Worm (Caenorhabditis elegans) whole organism, mixed stage, embryonic: Measurements from ENCODE around the gene pxn-1.
"Not testable (repeated sequence)": the region's sequence is repeated elsewhere in the genome, so short reads cannot be mapped to it uniquely, and the experiment has no call there.

Experiments used
- bed-3 ChIP-seq: fragments of 200-800 bp; sonication (Bioruptor generic); optimal IDR thresholded peaks from 3 replicates; lab custom pipeline; 2018; ENCODE audit warnings: mild to moderate bottlenecking, missing genetic modification characterization, moderate library complexity, missing compliant biosample characterization
- blmp-1 ChIP-seq: fragments of 150-350 bp; optimal IDR thresholded peaks from 2 replicates; lab custom pipeline; 2014; ENCODE audit warnings: missing biosample characterization, missing genetic modification characterization
- ceh-43 ChIP-seq: fragments of 200-800 bp; sonication (Bioruptor generic); optimal IDR thresholded peaks from 2 replicates; lab custom pipeline; 2018; ENCODE audit warnings: mild to moderate bottlenecking, missing genetic modification characterization, moderate library complexity, missing compliant biosample characterization
- ceh-83 ChIP-seq: fragments of 200-800 bp; sonication (Bioruptor generic); optimal IDR thresholded peaks from 2 replicates; lab custom pipeline; 2018; ENCODE audit warnings: mild to moderate bottlenecking, missing genetic modification characterization, missing compliant biosample characterization
- cnd-1 ChIP-seq: fragments of 200-800 bp; sonication (Bioruptor generic); optimal IDR thresholded peaks from 2 replicates; lab custom pipeline; 2018; ENCODE audit warnings: mild to moderate bottlenecking, missing genetic modification characterization, missing compliant biosample characterization
- elt-1 ChIP-seq: sonication (generic microtip); optimal IDR thresholded peaks from 2 replicates; lab custom pipeline; 2017; ENCODE audit warnings: missing genetic modification characterization, mild to moderate bottlenecking, missing compliant biosample characterization, antibody characterized with exemption, moderate library complexity, borderline replicate concordance; ENCODE audit not compliant: insufficient read depth
- elt-3 ChIP-seq: fragments of 150-350 bp; optimal IDR thresholded peaks from 2 replicates; lab custom pipeline; 2014; ENCODE audit warnings: missing biosample characterization, missing genetic modification characterization
- flh-1 ChIP-seq: fragments of 200-800 bp; sonication (Bioruptor generic); optimal IDR thresholded peaks from 2 replicates; lab custom pipeline; 2018; ENCODE audit warnings: mild to moderate bottlenecking, missing genetic modification characterization, moderate library complexity, missing compliant biosample characterization
- ham-2 ChIP-seq: fragments of 200-800 bp; sonication (Bioruptor generic); optimal IDR thresholded peaks from 2 replicates; lab custom pipeline; 2018; ENCODE audit warnings: mild to moderate bottlenecking, missing genetic modification characterization, missing compliant biosample characterization
- hlh-1 ChIP-seq: fragments of 150-350 bp; optimal IDR thresholded peaks from 2 replicates; lab custom pipeline; 2014; ENCODE audit warnings: missing biosample characterization, missing genetic modification reagents, missing genetic modification characterization
- lin-13 ChIP-seq: fragments of 150-350 bp; optimal IDR thresholded peaks from 2 replicates; lab custom pipeline; 2014; ENCODE audit warnings: missing biosample characterization, missing genetic modification characterization
- lin-32 ChIP-seq: fragments of 200-800 bp; sonication (Bioruptor generic); optimal IDR thresholded peaks from 2 replicates; lab custom pipeline; 2018; ENCODE audit warnings: mild to moderate bottlenecking, missing genetic modification characterization, missing compliant biosample characterization
- lsy-2 ChIP-seq: fragments of 150-350 bp; optimal IDR thresholded peaks from 2 replicates; lab custom pipeline; 2014; ENCODE audit warnings: missing biosample characterization, missing genetic modification characterization
- mab-5 ChIP-seq: fragments of 150-350 bp; optimal IDR thresholded peaks from 2 replicates; lab custom pipeline; 2014; ENCODE audit warnings: missing biosample characterization, missing genetic modification characterization
- mls-2 ChIP-seq: sonication (generic microtip); optimal IDR thresholded peaks from 2 replicates; lab custom pipeline; 2016; ENCODE audit warnings: mild to moderate bottlenecking, missing genetic modification characterization, moderate library complexity, missing compliant biosample characterization
- nhr-2 ChIP-seq: fragments of 150-350 bp; optimal IDR thresholded peaks from 2 replicates; lab custom pipeline; 2014; ENCODE audit warnings: missing biosample characterization, missing genetic modification characterization
- nhr-237 ChIP-seq: fragments of 150-350 bp; optimal IDR thresholded peaks from 2 replicates; lab custom pipeline; 2014; ENCODE audit warnings: missing biosample characterization, missing genetic modification characterization
- nhr-28 ChIP-seq: fragments of 150-350 bp; optimal IDR thresholded peaks from 2 replicates; lab custom pipeline; 2014; ENCODE audit warnings: missing biosample characterization, missing genetic modification characterization
- nhr-76 ChIP-seq: sonication (generic microtip); optimal IDR thresholded peaks from 2 replicates; lab custom pipeline; 2017; ENCODE audit warnings: missing biosample characterization, missing genetic modification characterization
- sem-2 ChIP-seq: fragments of 200-800 bp; sonication (Bioruptor generic); optimal IDR thresholded peaks from 2 replicates; lab custom pipeline; 2018; ENCODE audit warnings: mild to moderate bottlenecking, missing genetic modification characterization, missing compliant biosample characterization
- snpc-4 ChIP-seq: fragments of 150-350 bp; optimal IDR thresholded peaks from 2 replicates; lab custom pipeline; 2014; ENCODE audit warnings: missing biosample characterization, missing genetic modification characterization
- sptf-1 ChIP-seq: sonication (generic microtip); optimal IDR thresholded peaks from 2 replicates; lab custom pipeline; 2017; ENCODE audit warnings: mild to moderate bottlenecking, missing genetic modification characterization, moderate library complexity, missing compliant biosample characterization
- tbx-8 ChIP-seq: fragments of 200-800 bp; sonication (Bioruptor generic); optimal IDR thresholded peaks from 2 replicates; lab custom pipeline; 2018; ENCODE audit warnings: mild to moderate bottlenecking, missing genetic modification characterization, moderate library complexity, missing compliant biosample characterization
- unc-120 ChIP-seq: sonication (generic microtip); optimal IDR thresholded peaks from 2 replicates; lab custom pipeline; 2017; ENCODE audit warnings: missing genetic modification characterization, missing compliant biosample characterization; ENCODE audit not compliant: poor library complexity, severe bottlenecking
- unc-39 ChIP-seq: fragments of 150-350 bp; optimal IDR thresholded peaks from 2 replicates; lab custom pipeline; 2014; ENCODE audit warnings: missing biosample characterization, missing genetic modification characterization
- unc-62 ChIP-seq: fragments of 150-350 bp; optimal IDR thresholded peaks from 2 replicates; lab custom pipeline; 2014; ENCODE audit warnings: missing biosample characterization, missing genetic modification reagents, missing genetic modification characterization
- zip-8 ChIP-seq: fragments of 150-350 bp; optimal IDR thresholded peaks from 2 replicates; lab custom pipeline; 2014; ENCODE audit warnings: missing biosample characterization, missing genetic modification characterization
- ztf-11 ChIP-seq: fragments of 150-350 bp; optimal IDR thresholded peaks from 2 replicates; lab custom pipeline; 2014; ENCODE audit warnings: missing biosample characterization, missing genetic modification characterization

Gene pxn-1

DNA sequence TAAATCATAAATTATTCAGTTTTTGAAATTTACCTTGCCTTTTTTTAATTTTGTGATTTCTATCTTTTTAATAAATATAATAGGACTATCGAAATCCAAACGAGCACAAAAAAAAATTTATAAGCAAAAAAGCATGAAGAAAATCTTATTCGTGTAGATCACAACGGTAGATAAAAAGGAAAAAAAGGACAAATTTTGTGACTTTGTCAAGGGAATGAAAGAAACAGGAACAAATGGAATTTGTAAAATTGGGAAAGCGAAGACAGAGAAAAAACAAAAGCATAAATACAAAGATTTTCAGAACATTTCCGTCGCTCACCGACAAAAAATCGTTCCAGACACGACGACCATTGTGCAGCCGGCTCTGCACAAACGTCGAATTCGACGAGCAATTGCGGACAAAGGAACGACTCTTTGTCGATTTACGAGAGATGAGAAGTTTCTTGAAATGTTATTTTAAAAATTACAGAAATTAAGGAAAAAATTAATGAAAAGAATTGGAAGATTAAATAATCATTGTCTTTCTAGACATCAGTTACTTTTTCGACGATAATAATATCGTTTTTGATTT lies 24.2 kb downstream of the pxn-1 start, which contains the start of gene F45F2.10:
TSS of gene F45F2.10 (minus strand) at position 51 of the 571 bp plus-strand sequence.
- TF ChIP-seq unc-120 (no peak), nhr-237 (tag; lab: Kevin White, UChicago) (no peak), sptf-1 (tag; lab: Kevin White, UChicago) (no peak), lin-13 (tag; lab: Kevin White, UChicago) (no peak), tbx-8 (no peak), blmp-1 (tag; lab: Kevin White, UChicago) (no peak), nhr-2 (tag; lab: Kevin White, UChicago) (no peak), elt-3 (no peak)

- TF ChIP-seq nhr-2 (tag; lab: Kevin White, UChicago) = no peak
- TF ChIP-seq nhr-28 (tag; lab: Kevin White, UChicago) = no peak
- TF ChIP-seq elt-1 (tag; lab: Kevin White, UChicago) = no peak
- TF ChIP-seq nhr-76 = no peak
- no peak for TF ChIP-seq lin-13 (tag; lab: Kevin White, UChicago)
- no peak for TF ChIP-seq hlh-1
- TF ChIP-seq blmp-1 (tag; lab: Kevin White, UChicago) = no peak
- TF ChIP-seq unc-62 = no peak
- no peak for TF ChIP-seq ceh-43 (GFP tag; lab: Kevin White, UChicago)
- no peak for TF ChIP-seq lin-32 (GFP tag; lab: Kevin White, UChicago)
- no peak for TF ChIP-seq ztf-11
- TF ChIP-seq mls-2 (tag; lab: Kevin White, UChicago) = no peak
- no peak for TF ChIP-seq lsy-2 (tag; lab: Kevin White, UChicago)
- no peak for TF ChIP-seq cnd-1 (tag; lab: Kevin White, UChicago)
- TF ChIP-seq elt-3 = no peak
- TF ChIP-seq flh-1 = no peak
- TF ChIP-seq sem-2 (GFP tag; lab: Kevin White, UChicago) = no peak
- TF ChIP-seq nhr-237 (tag; lab: Kevin White, UChicago) = no peak
- TF ChIP-seq mab-5 (tag; lab: Kevin White, UChicago) = no peak
- no peak for TF ChIP-seq bed-3 (GFP tag; lab: Kevin White, UChicago)
- TF ChIP-seq, all 35 proteins: peak for 0
Measured at ce11 chrV:8520846-8521553, 26.3 kb downstream of the pxn-1 start, which contains the start of the genes F45F2.11 and otpl-7. TSS of gene F45F2.11 (minus strand) at chrV:8520896. TSS of gene otpl-7 (plus strand) at chrV:8521503.

- TF ChIP-seq flh-1 = no peak
- no peak for TF ChIP-seq tbx-8
- TF ChIP-seq elt-3 = no peak
- TF ChIP-seq hlh-1 = no peak
- no peak for TF ChIP-seq unc-39
- TF ChIP-seq ham-2 (GFP tag; lab: Kevin White, UChicago) = no peak
- TF ChIP-seq ceh-83 = no peak
- TF ChIP-seq blmp-1 (tag; lab: Kevin White, UChicago) = no peak
Measured at ce11 chrV:8525774-8526173, 31.1 kb downstream of the pxn-1 start, which contains the start of gene otpl-6. TSS of gene otpl-6 (plus strand) at chrV:8526074.

ce11 chrV:8529219-8529618 lies 34.5 kb downstream of the pxn-1 start, which contains the start of gene otpl-5:
TSS of gene otpl-5 (plus strand) at chrV:8529519.
- TF ChIP-seq snpc-4 (tag; lab: Kevin White, UChicago) = no peak
- no peak for TF ChIP-seq ham-2 (GFP tag; lab: Kevin White, UChicago)
- TF ChIP-seq hlh-1 = no peak
- no peak for TF ChIP-seq nhr-28 (tag; lab: Kevin White, UChicago)
- TF ChIP-seq mab-5 (tag; lab: Kevin White, UChicago) = no peak
- no peak for TF ChIP-seq ztf-11
- TF ChIP-seq unc-120 = no peak

ce11 chrV:8533067-8533466 lies 38.4 kb downstream of the pxn-1 start, which contains the start of the genes his-8 and his-7:
TSS of gene his-8 (minus strand) at chrV:8533086.
TSS of gene his-7 (plus strand) at chrV:8533379.
- TF ChIP-seq snpc-4 (tag; lab: Kevin White, UChicago); flh-1; nhr-2 (tag; lab: Kevin White, UChicago): not testable (repeated sequence)

DNA sequence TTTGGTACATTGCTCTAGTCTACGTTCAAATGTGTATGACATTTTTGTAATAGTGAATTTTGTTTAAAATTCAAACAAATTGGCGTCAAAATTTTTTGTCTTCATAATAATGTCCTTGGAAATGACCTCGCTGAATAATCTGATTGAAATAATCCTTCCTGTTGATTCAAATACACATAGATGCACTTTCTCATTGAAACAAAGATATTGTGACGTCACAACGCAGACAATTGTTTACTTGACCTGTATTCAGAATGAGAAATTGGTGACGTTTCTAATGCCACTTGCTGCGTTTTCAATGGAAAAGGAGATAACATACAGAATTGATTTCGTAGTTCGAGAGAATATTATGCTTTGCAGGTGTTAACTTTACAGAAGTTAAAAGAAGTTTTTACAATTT lies 39.2 kb downstream of the pxn-1 start:
- TF ChIP-seq mab-5 (tag; lab: Kevin White, UChicago) (no peak), zip-8 (peak; percentile 70)
